Worm (Caenorhabditis elegans) whole organism, L4 larva: ENCODE results near the gene rpl-37.

ENCODE experiments used
- lin-15B ChIP-seq: fragments of 150-350 bp; sonication (generic microtip); optimal IDR thresholded peaks from 3 replicates; lab custom pipeline; 2014; ENCODE audit warnings: missing biosample characterization, missing genetic modification characterization
- mdl-1 ChIP-seq, 2 experiments: fragments of 150-350 bp in 1 of 2; sonication (generic microtip) in 1 of 2; optimal IDR thresholded peaks; 2 replicates each; lab custom pipeline; 2014 to 2017; ENCODE audit warnings: missing biosample characterization in 2 of 2, missing genetic modification characterization in 2 of 2

ce11 chrIII:3539499-3539898 lies 11.1 kb downstream of the rpl-37 start:
- TF ChIP-seq mdl-1 (tag; optimal IDR thresholded peaks at IDR 0.05; lab: Kevin White, UChicago) (no peak), lin-15B (tag; lab: Kevin White, UChicago) (no peak)
